Worm (Caenorhabditis elegans): ENCODE data around the gene T03G6.7.

DNA sequence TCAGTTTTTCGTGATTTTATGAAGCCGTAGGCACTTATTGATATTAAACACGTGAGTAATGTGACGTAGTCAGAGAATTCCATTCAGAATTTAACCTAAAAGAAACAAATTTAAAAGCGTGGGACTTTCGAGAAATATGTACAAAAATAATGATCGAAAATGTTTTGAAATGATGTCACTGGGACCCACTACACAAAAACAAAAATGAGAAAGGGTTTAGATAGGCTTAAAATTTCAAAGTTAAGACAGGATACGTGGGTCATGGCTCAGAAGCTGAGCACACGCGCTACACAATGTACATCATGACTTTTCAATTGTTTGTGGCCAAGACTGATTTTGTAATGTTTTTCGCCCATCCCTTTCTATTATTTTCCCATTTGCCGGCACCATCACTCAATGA is 45.0 kb upstream of the T03G6.7 start, which contains the start of gene smvt-1:
- TF ChIP-seq mxl-1 (tag; optimal IDR thresholded peaks at IDR 0.05), result no peak
- TF ChIP-seq pbrm-1 (GFP tag; IDR thresholded peaks at IDR 0.05), result no peak

Measured in whole organism, young adult.